Worm (Caenorhabditis elegans) whole organism, L4 larva: ENCODE data around the gene F27C8.2.

ENCODE experiments used
- D1046.2 ChIP-seq: fragments of 200-800 bp; sonication (Bioruptor generic); IDR thresholded peaks from 2 replicates; pipeline ENCODE4 v1.3.6; 2022; ENCODE audit warnings: missing genetic modification characterization, missing compliant biosample characterization
- F10B5.3 ChIP-seq: sonication (generic microtip); optimal IDR thresholded peaks from 2 replicates; lab custom pipeline; 2016; ENCODE audit warnings: mild to moderate bottlenecking, missing genetic modification characterization, missing compliant biosample characterization
- R02D3.7 ChIP-seq: fragments of 150-350 bp; sonication (generic microtip); optimal IDR thresholded peaks from 3 replicates; lab custom pipeline; 2014; ENCODE audit warnings: missing biosample characterization, missing genetic modification characterization
- Y105C5A.15 ChIP-seq: fragments of 200-800 bp; sonication (Bioruptor generic); IDR thresholded peaks from 2 replicates; pipeline ENCODE4 v1.3.6; 2022; ENCODE audit warnings: missing genetic modification characterization, missing compliant biosample characterization
- Y5F2A.4 ChIP-seq: fragments of 200-800 bp; sonication (Bioruptor generic); optimal IDR thresholded peaks from 2 replicates; lab custom pipeline; 2018; ENCODE audit warnings: mild to moderate bottlenecking, missing genetic modification characterization, missing compliant biosample characterization
- Y75B8A.6 ChIP-seq: fragments of 200-800 bp; sonication (Bioruptor generic); IDR thresholded peaks from 2 replicates; pipeline ENCODE4 v1.3.6; 2022; ENCODE audit warnings: missing genetic modification reagents, missing genetic modification characterization, missing compliant biosample characterization
- ceh-32 ChIP-seq: sonication (generic microtip); optimal IDR thresholded peaks from 2 replicates; lab custom pipeline; 2016; ENCODE audit warnings: mild to moderate bottlenecking, missing genetic modification characterization, missing compliant biosample characterization; ENCODE audit not compliant: poor library complexity
- ceh-44 ChIP-seq: fragments of 200-800 bp; sonication (Bioruptor generic); IDR thresholded peaks from 2 replicates; pipeline ENCODE4 v1.3.6; 2022; ENCODE audit warnings: missing genetic modification reagents, missing genetic modification characterization, missing compliant biosample characterization
- cey-2 ChIP-seq: sonication (generic microtip); optimal IDR thresholded peaks from 3 replicates; lab custom pipeline; 2017; ENCODE audit warnings: missing genetic modification characterization, mild to moderate bottlenecking, missing compliant biosample characterization, antibody characterized with exemption, borderline replicate concordance; ENCODE audit not compliant: insufficient read depth
- daf-12 ChIP-seq: fragments of 150-350 bp; optimal IDR thresholded peaks from 2 replicates; lab custom pipeline; 2014; ENCODE audit warnings: missing biosample characterization, missing genetic modification reagents, missing genetic modification characterization
- daf-16 ChIP-seq, 3 experiments: sonication (generic microtip); optimal IDR thresholded peaks; 2 replicates each; lab custom pipeline; 2016 to 2017; ENCODE audit warnings: missing genetic modification characterization in 3 of 3, missing genetic modification reagents in 3 of 3, mild to moderate bottlenecking in 2 of 3, missing compliant biosample characterization in 2 of 3, missing biosample characterization in 1 of 3, moderate library complexity in 1 of 3
- dmd-6 ChIP-seq: fragments of 200-800 bp; sonication (Bioruptor generic); IDR thresholded peaks from 2 replicates; pipeline ENCODE4 v1.3.6; 2022; ENCODE audit warnings: missing genetic modification reagents, missing genetic modification characterization, missing compliant biosample characterization
- dmd-8 ChIP-seq: fragments of 200-800 bp; sonication (Bioruptor generic); IDR thresholded peaks from 2 replicates; pipeline ENCODE4 v1.3.6; 2022; ENCODE audit warnings: missing genetic modification characterization, missing compliant biosample characterization
- dpl-1 ChIP-seq: fragments of 150-350 bp; optimal IDR thresholded peaks from 2 replicates; lab custom pipeline; 2014; ENCODE audit warnings: missing biosample characterization, missing genetic modification reagents, missing genetic modification characterization
- egl-27 ChIP-seq: sonication (generic microtip); optimal IDR thresholded peaks from 3 replicates; lab custom pipeline; 2017; ENCODE audit warnings: missing biosample characterization, missing genetic modification reagents, missing genetic modification characterization
- fkh-10 ChIP-seq: fragments of 150-350 bp; optimal IDR thresholded peaks from 2 replicates; lab custom pipeline; 2014; ENCODE audit warnings: missing biosample characterization, missing genetic modification reagents, missing genetic modification characterization
- lin-38 ChIP-seq: fragments of 200-800 bp; sonication (Bioruptor generic); IDR thresholded peaks from 2 replicates; pipeline ENCODE4 v1.3.6; 2022; ENCODE audit warnings: missing genetic modification reagents, missing genetic modification characterization, missing compliant biosample characterization
- nhr-11 ChIP-seq: fragments of 150-350 bp; optimal IDR thresholded peaks from 2 replicates; lab custom pipeline; 2014; ENCODE audit warnings: missing biosample characterization, missing genetic modification characterization
- nhr-28 ChIP-seq: fragments of 150-350 bp; optimal IDR thresholded peaks from 2 replicates; lab custom pipeline; 2014; ENCODE audit warnings: missing biosample characterization, missing genetic modification characterization
- nhr-41 ChIP-seq: fragments of 200-800 bp; sonication (Bioruptor generic); IDR thresholded peaks from 2 replicates; pipeline ENCODE4 v1.3.6; 2022; ENCODE audit warnings: missing genetic modification reagents, missing genetic modification characterization, missing compliant biosample characterization
- nhr-48 ChIP-seq: sonication (generic microtip); optimal IDR thresholded peaks from 2 replicates; lab custom pipeline; 2016; ENCODE audit warnings: mild to moderate bottlenecking, missing genetic modification characterization, missing compliant biosample characterization
- unc-62 ChIP-seq, 3 experiments: fragments of 150-350 bp in 1 of 3; sonication (generic microtip); optimal IDR thresholded peaks in 2 of 3; peaks in 1 of 3; 1 replicate in 1 of 3; 2 replicates in 2 of 3; lab custom pipeline; 2014 to 2017; ENCODE audit warnings: missing biosample characterization in 3 of 3, missing genetic modification characterization in 3 of 3, missing genetic modification reagents in 3 of 3, missing genotype in 1 of 3

F27C8.2 gene

ce11 chrIV:9647789-9648361 lies 51.7 kb downstream of the F27C8.2 start, which contains the start of gene amph-1 (continued):
- TF ChIP-seq ceh-32 (tag; lab: Kevin White, UChicago) = no peak
- no peak for TF ChIP-seq lin-38 (GFP tag; lab: Robert Waterston, UW)
- TF ChIP-seq ceh-44 (GFP tag; lab: Robert Waterston, UW) = no peak
- TF ChIP-seq F10B5.3 (tag; lab: Kevin White, UChicago) = no peak
- TF ChIP-seq Y5F2A.4 (GFP tag; lab: Kevin White, UChicago) = no peak
- TF ChIP-seq Y105C5A.15 (GFP tag; lab: Robert Waterston, UW) = no peak
- no peak for TF ChIP-seq R02D3.7 (tag; lab: Kevin White, UChicago)
- no peak for TF ChIP-seq dmd-6 (GFP tag; lab: Robert Waterston, UW)
- TF ChIP-seq nhr-41 (GFP tag; lab: Robert Waterston, UW) = no peak
- TF ChIP-seq dmd-8 = no peak
- no peak for TF ChIP-seq Y75B8A.6 (GFP tag; lab: Robert Waterston, UW)
- no peak for TF ChIP-seq D1046.2 (GFP tag; lab: Robert Waterston, UW)
- no peak for TF ChIP-seq fkh-10 (GFP tag; lab: Kevin White, UChicago)
- no peak for TF ChIP-seq dpl-1
- TF ChIP-seq cey-2 = peak; percentile 41
- TF ChIP-seq unc-62 (GFP tag; optimal IDR thresholded peaks at IDR 0.05 in 1 of 2; lab: Kevin White, UChicago) = peak in 1 of 2 experiments; percentile 76
- no peak for TF ChIP-seq unc-62 (tag; optimal IDR thresholded peaks at IDR 0.05; lab: Kevin White, UChicago)
- TF ChIP-seq, all 104 proteins: peak for 13

- TF ChIP-seq nhr-48 (tag; lab: Kevin White, UChicago) = no peak
- TF ChIP-seq ceh-32 (tag; lab: Kevin White, UChicago) = no peak
- TF ChIP-seq nhr-11 (tag; lab: Kevin White, UChicago) = no peak
- no peak for TF ChIP-seq daf-16 (GFP tag; optimal IDR thresholded peaks at IDR 0.05; lab: Kevin White, UChicago)
- no peak for TF ChIP-seq daf-16 (tag; optimal IDR thresholded peaks at IDR 0.05; lab: Kevin White, UChicago)
- no peak for TF ChIP-seq daf-12
- no peak for TF ChIP-seq egl-27 (tag; lab: Kevin White, UChicago)
- no peak for TF ChIP-seq nhr-28 (tag; lab: Kevin White, UChicago)
- TF ChIP-seq, all 104 proteins: peak for 0
Observed at ce11 chrIV:9648682-9649081, 52.5 kb downstream of the F27C8.2 start, which contains the start of gene srm-3. Gene srm-3, plus strand, starts transcription at chrIV:9648982.
